Fruit fly (Drosophila melanogaster) whole organism, wandering third instar larva: ENCODE data around the gene fabp.
A peak's percentile ranks its signal among the peaks of the same experiment; 100 is the strongest.

ENCODE experiments used
- Abd-B ChIP-seq: fragments of >200 bp; optimal IDR thresholded peaks from 2 replicates; lab custom pipeline; 2017; ENCODE audit warnings: missing biosample characterization, missing genetic modification characterization
- CG32264 ChIP-seq: fragments of 200-800 bp; sonication (Bioruptor generic); optimal IDR thresholded peaks from 2 replicates; lab custom pipeline; 2016; ENCODE audit warnings: missing biosample characterization, missing genetic modification characterization
- CrebA ChIP-seq: fragments of 200-800 bp; sonication (Bioruptor generic); optimal IDR thresholded peaks from 2 replicates; lab custom pipeline; 2016; ENCODE audit warnings: missing biosample characterization, mild to moderate bottlenecking, missing genetic modification characterization, borderline replicate concordance
- Dfd ChIP-seq: fragments of >200 bp; optimal IDR thresholded peaks from 2 replicates; lab custom pipeline; 2017; ENCODE audit warnings: missing biosample characterization, missing genetic modification characterization
- Dif ChIP-seq: fragments of 200-275, 200-300 bp; sonication (Bioruptor generic); optimal IDR thresholded peaks from 2 replicates; lab custom pipeline; 2018; ENCODE audit warnings: missing biosample characterization, missing genetic modification characterization; ENCODE audit not compliant: partially characterized antibody
- Hnf4 ChIP-seq: fragments of 200-800 bp; sonication (Bioruptor generic); optimal IDR thresholded peaks from 2 replicates; lab custom pipeline; 2016; ENCODE audit warnings: missing biosample characterization, mild to moderate bottlenecking, missing genetic modification characterization
- Hr83 ChIP-seq: fragments of 200-300 bp; sonication (Bioruptor generic); optimal IDR thresholded peaks from 2 replicates; lab custom pipeline; 2016; ENCODE audit warnings: missing biosample characterization, mild to moderate bottlenecking, missing genetic modification characterization, moderate library complexity; ENCODE audit not compliant: poor library complexity, severe bottlenecking
- Jra ChIP-seq: sonication (Bioruptor generic); optimal IDR thresholded peaks from 2 replicates; lab custom pipeline; 2016; ENCODE audit warnings: missing biosample characterization, missing genetic modification characterization
- Mio ChIP-seq: sonication (Bioruptor generic); optimal IDR thresholded peaks from 2 replicates; lab custom pipeline; 2016; ENCODE audit warnings: missing biosample characterization, missing genetic modification characterization
- N ChIP-seq: fragments of >200 bp; optimal IDR thresholded peaks from 2 replicates; lab custom pipeline; 2018; ENCODE audit warnings: missing biosample characterization, missing external identifiers, missing genetic modification characterization
- OdsH ChIP-seq: fragments of 200-800 bp; sonication (Bioruptor generic); optimal IDR thresholded peaks from 2 replicates; lab custom pipeline; 2016; ENCODE audit warnings: missing biosample characterization, mild to moderate bottlenecking, missing genetic modification characterization
- Rel ChIP-seq, 2 experiments: fragments of 200-800 bp; sonication (Bioruptor generic) in 1 of 2; optimal IDR thresholded peaks; 2 replicates in 1 of 2; 3 replicates in 1 of 2; lab custom pipeline; 2016 to 2019; ENCODE audit warnings: mild to moderate bottlenecking in 2 of 2, missing biosample characterization in 2 of 2, missing genetic modification characterization in 2 of 2, moderate library complexity in 1 of 2
- Vsx2 ChIP-seq: fragments of 200-300, 225-300 bp; sonication (Bioruptor generic); optimal IDR thresholded peaks from 2 replicates; lab custom pipeline; 2018; ENCODE audit warnings: missing biosample characterization, missing genetic modification characterization; ENCODE audit not compliant: partially characterized antibody
- br ChIP-seq: fragments of 200-800 bp; sonication (Bioruptor generic); optimal IDR thresholded peaks from 2 replicates; lab custom pipeline; 2016; ENCODE audit warnings: missing biosample characterization, missing genetic modification characterization
- brk ChIP-seq: fragments of 200-800 bp; sonication (Bioruptor generic); optimal IDR thresholded peaks from 2 replicates; lab custom pipeline; 2016; ENCODE audit warnings: missing biosample characterization, mild to moderate bottlenecking, missing genetic modification characterization
- dl ChIP-seq, 2 experiments: fragments of 175-275, 200-275 bp in 1 of 2; fragments of 200-275 bp in 1 of 2; sonication (Bioruptor generic); optimal IDR thresholded peaks; lab custom pipeline; 2018; ENCODE audit warnings: mild to moderate bottlenecking in 2 of 2, missing biosample characterization in 2 of 2, missing genetic modification characterization in 2 of 2, moderate library complexity in 2 of 2; ENCODE audit not compliant: partially characterized antibody in 2 of 2, insufficient read depth in 1 of 2
- dmrt93B ChIP-seq: fragments of 200-800 bp; sonication (Bioruptor generic); optimal IDR thresholded peaks from 2 replicates; lab custom pipeline; 2018; ENCODE audit warnings: missing biosample characterization, mild to moderate bottlenecking, missing genetic modification characterization
- dsf ChIP-seq: sonication (Bioruptor generic); optimal IDR thresholded peaks from 2 replicates; lab custom pipeline; 2016; ENCODE audit warnings: missing biosample characterization, missing genetic modification characterization, borderline replicate concordance
- ey ChIP-seq: fragments of 200-800 bp; sonication (Bioruptor generic); optimal IDR thresholded peaks from 2 replicates; lab custom pipeline; 2016; ENCODE audit warnings: missing biosample characterization, missing genetic modification characterization
- foxo ChIP-seq, 2 experiments: fragments of 200-800 bp; sonication (Bioruptor generic); optimal IDR thresholded peaks; 2 replicates in 1 of 2; 3 replicates in 1 of 2; lab custom pipeline; 2016 to 2017; ENCODE audit warnings: missing biosample characterization in 2 of 2, missing genetic modification characterization in 2 of 2
- fru ChIP-seq: fragments of 200-800 bp; sonication (Bioruptor generic); optimal IDR thresholded peaks from 3 replicates; lab custom pipeline; 2016; ENCODE audit warnings: missing biosample characterization, mild to moderate bottlenecking, missing genetic modification characterization
- h ChIP-seq: fragments of 200-800 bp; sonication (Bioruptor generic); optimal IDR thresholded peaks from 3 replicates; lab custom pipeline; 2016; ENCODE audit warnings: missing biosample characterization, mild to moderate bottlenecking, missing genetic modification characterization
- jim ChIP-seq: fragments of 175-275, 200-325 bp; sonication (Bioruptor generic); optimal IDR thresholded peaks from 2 replicates; lab custom pipeline; 2016; ENCODE audit warnings: missing biosample characterization, mild to moderate bottlenecking, missing genetic modification characterization
- lola ChIP-seq: fragments of >200 bp; optimal IDR thresholded peaks from 2 replicates; lab custom pipeline; 2017; ENCODE audit warnings: missing biosample characterization, missing genetic modification characterization
- pan ChIP-seq: fragments of >200 bp; optimal IDR thresholded peaks from 2 replicates; lab custom pipeline; 2017
- psq ChIP-seq: fragments of 200-800 bp; sonication (Bioruptor generic); optimal IDR thresholded peaks from 3 replicates; lab custom pipeline; 2017; ENCODE audit warnings: missing biosample characterization, mild to moderate bottlenecking, missing genetic modification characterization, moderate library complexity
- rgr ChIP-seq: fragments of 200-800 bp; sonication (Bioruptor generic); optimal IDR thresholded peaks from 3 replicates; lab custom pipeline; 2016; ENCODE audit warnings: missing biosample characterization, mild to moderate bottlenecking, missing genetic modification characterization
- sage ChIP-seq: fragments of 200-800 bp; sonication (Bioruptor generic); optimal IDR thresholded peaks from 2 replicates; lab custom pipeline; 2016; ENCODE audit warnings: missing biosample characterization, mild to moderate bottlenecking, missing genetic modification characterization
- sv ChIP-seq: fragments of 200-800 bp; sonication (Bioruptor generic); optimal IDR thresholded peaks from 3 replicates; lab custom pipeline; 2016; ENCODE audit warnings: missing biosample characterization, missing genetic modification characterization
- tai ChIP-seq: sonication (Bioruptor generic); optimal IDR thresholded peaks from 2 replicates; lab custom pipeline; 2016; ENCODE audit warnings: missing biosample characterization, missing genetic modification characterization
- usp ChIP-seq: fragments of >200 bp; optimal IDR thresholded peaks from 2 replicates; lab custom pipeline; 2017; ENCODE audit warnings: missing biosample characterization, missing genetic modification characterization
- woc ChIP-seq: sonication (Bioruptor generic); optimal IDR thresholded peaks from 2 replicates; lab custom pipeline; 2016; ENCODE audit warnings: missing biosample characterization, mild to moderate bottlenecking, missing genetic modification characterization

fabp gene

DNA sequence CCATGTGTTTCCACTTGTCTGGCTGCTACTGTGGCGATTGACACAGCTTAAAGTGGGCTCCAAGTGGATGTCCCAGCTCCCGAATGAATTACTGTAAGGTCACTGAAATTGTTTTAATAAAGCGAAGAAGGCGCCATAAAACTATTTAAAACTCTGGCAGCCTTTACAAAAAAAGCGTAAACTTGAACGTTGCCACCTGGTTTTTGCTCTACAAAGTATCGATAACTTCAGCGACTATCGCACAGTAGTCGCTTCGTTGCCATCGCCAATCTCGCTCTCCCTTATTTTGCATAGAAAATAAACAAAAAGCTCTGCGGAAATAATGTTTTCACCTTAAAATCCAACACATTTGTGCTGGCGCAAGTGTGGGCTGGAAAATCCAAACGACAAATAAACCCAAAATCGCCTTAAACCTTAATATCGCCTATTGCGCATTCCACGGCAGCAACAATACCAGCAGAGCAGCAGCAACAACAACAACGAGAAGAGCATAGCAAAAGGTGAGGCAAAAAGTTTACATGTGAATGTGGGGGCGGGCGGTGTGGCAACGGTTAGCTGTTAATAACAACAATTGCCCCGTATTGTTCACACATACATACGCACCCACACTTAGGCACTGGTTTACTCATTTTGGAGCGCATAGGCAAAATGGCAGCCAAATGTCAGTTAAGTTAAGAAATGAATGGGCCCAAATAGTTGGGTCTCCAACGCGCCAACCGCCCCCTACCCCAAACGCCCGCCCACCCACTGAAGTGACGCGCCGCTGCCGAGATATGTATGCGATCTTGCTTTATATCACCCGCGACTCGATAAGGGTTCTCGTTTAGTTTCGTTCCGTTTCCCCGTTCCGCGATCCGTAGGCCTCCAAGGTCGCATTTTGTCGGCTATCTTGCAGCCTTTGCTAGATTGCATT, 14.7 kb upstream of the fabp start, which contains the start of gene wkd:
Gene wkd (plus strand): TSS at position 237 of the 913 bp plus-strand sequence.
- TF ChIP-seq sage (GFP tag; lab: Kevin White, UChicago) (no peak), jim (GFP tag; lab: Kevin White, UChicago) (no peak), CrebA (GFP tag; lab: Kevin White, UChicago) (no peak), Jra (GFP tag; lab: Kevin White, UChicago) (no peak), psq (peak; percentile 37), Rel (GFP tag; optimal IDR thresholded peaks at IDR 0.05; lab: Kevin White, UChicago) (no peak), Rel (tag; optimal IDR thresholded peaks at IDR 0.05; lab: Kevin White, UChicago) (no peak), OdsH (GFP tag; lab: Kevin White, UChicago) (peak; percentile 10), Hr83 (GFP tag; lab: Kevin White, UChicago) (peak; percentile 3), CG32264 (GFP tag; lab: Kevin White, UChicago) (no peak), woc (GFP tag; lab: Kevin White, UChicago) (no peak), dmrt93B (GFP tag; lab: Kevin White, UChicago) (no peak)
- TF ChIP-seq, all 38 proteins: peak for 3

DNA sequence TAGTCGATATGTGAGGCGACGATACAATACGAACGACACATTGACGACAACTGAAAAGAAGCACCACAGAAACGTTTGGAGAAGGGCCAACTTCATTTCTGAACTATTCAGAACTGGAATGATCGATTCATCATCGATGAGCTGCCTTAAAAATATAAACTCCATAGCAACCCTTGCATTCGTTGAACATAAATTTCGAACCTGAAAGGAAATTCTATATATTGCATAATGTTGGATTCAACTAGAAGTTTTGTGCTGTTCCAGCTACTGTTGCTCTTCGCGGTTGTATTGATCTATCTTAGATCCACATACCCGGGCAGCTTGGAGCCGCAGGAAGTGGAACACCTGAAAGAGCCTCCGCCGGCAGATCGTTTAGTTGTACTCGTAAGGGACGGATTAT, 11.8 kb upstream of the fabp start, which contains the start of the genes CG6790 and CG5342:
Gene CG6790 (minus strand): TSS at position 101 of the 400 bp plus-strand sequence.
Gene CG5342 (plus strand): TSS at position 182 of the 400 bp plus-strand sequence.
- TF ChIP-seq Dif (GFP tag; lab: Kevin White, UChicago) (no peak), foxo (GFP tag; optimal IDR thresholded peaks at IDR 0.05; lab: Kevin White, UChicago) (no peak), lola (GFP tag; lab: Kevin White, UChicago) (no peak)

DNA sequence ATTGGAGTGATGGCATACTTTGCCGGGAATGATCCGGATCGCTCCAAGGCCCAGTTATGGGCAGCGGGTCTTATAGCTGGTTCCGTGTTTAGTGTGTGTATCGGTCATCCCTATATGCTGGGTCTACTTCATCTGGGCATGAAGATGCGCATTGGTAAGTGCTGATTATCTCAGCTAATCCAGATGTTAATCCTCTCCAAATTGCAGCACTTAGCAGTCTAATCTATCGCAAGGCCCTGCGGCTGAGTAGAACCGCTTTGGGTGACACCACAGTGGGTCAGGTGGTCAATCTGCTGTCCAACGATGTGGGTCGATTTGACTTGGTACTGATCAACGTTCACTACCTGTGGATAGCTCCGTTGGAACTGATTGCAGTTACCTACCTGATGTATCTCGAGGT, 4.6 kb upstream of the fabp start:
- TF ChIP-seq sage (GFP tag; lab: Kevin White, UChicago) (no peak), usp (GFP tag; lab: Kevin White, UChicago) (no peak), Dif (GFP tag; lab: Kevin White, UChicago) (no peak), CrebA (GFP tag; lab: Kevin White, UChicago) (no peak), sv (GFP tag; lab: Kevin White, UChicago) (no peak), N (no peak), tai (no peak), foxo (GFP tag; optimal IDR thresholded peaks at IDR 0.05; lab: Kevin White, UChicago) (no peak), h (GFP tag; lab: Kevin White, UChicago) (no peak)
- TF ChIP-seq, all 38 proteins: peak for 0

DNA sequence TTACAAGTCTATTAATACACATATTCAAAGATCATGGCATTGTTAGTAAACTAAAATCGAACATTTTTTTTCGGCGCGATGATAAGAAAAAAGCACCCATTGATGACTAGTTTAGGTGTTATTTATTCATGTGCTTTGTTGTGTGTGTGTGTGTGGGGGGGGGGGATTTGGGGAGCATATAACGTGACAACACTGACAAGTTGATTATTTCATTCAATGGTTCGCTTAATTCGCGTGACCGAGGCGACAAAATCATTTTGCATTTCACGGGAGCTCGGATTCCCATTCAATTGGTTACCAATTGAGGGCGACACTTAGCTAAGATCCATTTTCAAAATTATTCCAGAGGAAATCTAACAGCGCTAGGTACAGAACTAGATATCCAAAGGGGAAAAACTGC, 3.1 kb upstream of the fabp start:
- TF ChIP-seq Jra (GFP tag; lab: Kevin White, UChicago) (no peak), ey (GFP tag; lab: Kevin White, UChicago) (no peak), sv (GFP tag; lab: Kevin White, UChicago) (no peak), N (no peak), Dfd (GFP tag; lab: Kevin White, UChicago) (no peak), psq (no peak)

DNA sequence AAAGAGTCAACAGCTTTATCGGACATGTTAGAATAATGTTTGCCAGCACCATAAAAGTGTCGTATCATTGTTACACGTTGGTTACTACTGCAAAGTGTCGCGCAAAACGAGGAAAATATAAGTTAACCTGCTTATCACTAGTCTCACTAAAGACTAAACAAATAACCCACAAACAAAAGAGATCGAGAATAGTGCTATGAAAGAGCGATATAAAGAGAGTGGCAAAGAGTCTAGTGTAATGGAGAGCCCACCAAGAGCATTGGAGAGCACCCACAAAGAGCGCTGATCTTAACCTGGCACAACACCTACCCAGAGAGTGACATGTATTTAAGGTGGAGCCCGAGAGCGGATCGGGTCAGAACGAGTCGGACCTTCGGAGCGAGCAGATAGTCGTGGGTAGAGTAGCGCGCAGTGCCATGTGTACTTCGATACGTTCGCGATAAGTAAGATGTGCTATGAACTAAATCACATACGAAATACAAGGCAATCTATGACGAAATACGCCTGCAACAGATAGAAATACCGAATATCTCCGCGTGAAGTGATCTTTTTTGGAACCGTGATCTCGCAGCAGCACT, 2.1 kb upstream of the fabp start, which contains the start of gene Mrp4:
Gene Mrp4 (plus strand): TSS at position 378 of the 578 bp plus-strand sequence.
- TF ChIP-seq dsf (GFP tag; lab: Kevin White, UChicago), result no peak
- no peak for TF ChIP-seq jim (GFP tag; lab: Kevin White, UChicago)
- TF ChIP-seq rgr, result no peak
- peak; percentile 10 for TF ChIP-seq sage (GFP tag; lab: Kevin White, UChicago)
- TF ChIP-seq dmrt93B (GFP tag; lab: Kevin White, UChicago), result no peak
- TF ChIP-seq fru (GFP tag; lab: Kevin White, UChicago), result peak; percentile 10
- peak; percentile 95 for TF ChIP-seq Hr83 (GFP tag; lab: Kevin White, UChicago)
- peak; percentile 57 for TF ChIP-seq br (GFP tag; lab: Kevin White, UChicago)
- no peak for TF ChIP-seq brk (GFP tag; lab: Kevin White, UChicago)
- TF ChIP-seq dl (GFP tag; optimal IDR thresholded peaks at IDR 0.05; lab: Kevin White, UChicago; ENCODE audit: insufficient read depth in 1 of 2, partially characterized antibody in 2 of 2), result peak; percentile 97 to 98
- TF ChIP-seq sv (GFP tag; lab: Kevin White, UChicago), result peak; percentile 51
- peak; percentile 99 for TF ChIP-seq Dif (GFP tag; lab: Kevin White, UChicago)
- TF ChIP-seq Mio (GFP tag; lab: Kevin White, UChicago), result no peak
- TF ChIP-seq Hnf4 (GFP tag; lab: Kevin White, UChicago), result peak; percentile 75
- TF ChIP-seq Rel (GFP tag; optimal IDR thresholded peaks at IDR 0.05; lab: Kevin White, UChicago), result peak; percentile 46
- TF ChIP-seq Rel (tag; optimal IDR thresholded peaks at IDR 0.05; lab: Kevin White, UChicago), result no peak
- TF ChIP-seq CrebA (GFP tag; lab: Kevin White, UChicago), result peak; percentile 89
- peak; percentile 47 for TF ChIP-seq h (GFP tag; lab: Kevin White, UChicago)
- TF ChIP-seq Abd-B, result no peak
- TF ChIP-seq CG32264 (GFP tag; lab: Kevin White, UChicago), result no peak
- no peak for TF ChIP-seq Jra (GFP tag; lab: Kevin White, UChicago)
- no peak for TF ChIP-seq foxo (GFP tag; optimal IDR thresholded peaks at IDR 0.05; lab: Kevin White, UChicago)
- peak; percentile 95 for TF ChIP-seq Vsx2 (GFP tag; lab: Kevin White, UChicago)
- no peak for TF ChIP-seq pan (lab: Kevin White, UChicago)
